Worm (Caenorhabditis elegans) whole organism, L4 larva: ENCODE measurements around the gene alkb-8.

Experiments used
- D1046.2 ChIP-seq: fragments of 200-800 bp; sonication (Bioruptor generic); IDR thresholded peaks from 2 replicates; pipeline ENCODE4 v1.3.6; 2022; ENCODE audit warnings: missing genetic modification characterization, missing compliant biosample characterization
- F10B5.3 ChIP-seq: sonication (generic microtip); optimal IDR thresholded peaks from 2 replicates; lab custom pipeline; 2016; ENCODE audit warnings: mild to moderate bottlenecking, missing genetic modification characterization, missing compliant biosample characterization
- F44E2.7 ChIP-seq: fragments of 200-800 bp; sonication (Bioruptor generic); IDR thresholded peaks from 2 replicates; pipeline ENCODE4 v2.1.2; 2022; ENCODE audit warnings: missing genetic modification characterization, missing compliant biosample characterization
- R02D3.7 ChIP-seq: fragments of 150-350 bp; sonication (generic microtip); optimal IDR thresholded peaks from 3 replicates; lab custom pipeline; 2014; ENCODE audit warnings: missing biosample characterization, missing genetic modification characterization
- Y5F2A.4 ChIP-seq: fragments of 200-800 bp; sonication (Bioruptor generic); optimal IDR thresholded peaks from 2 replicates; lab custom pipeline; 2018; ENCODE audit warnings: mild to moderate bottlenecking, missing genetic modification characterization, missing compliant biosample characterization
- ZK546.5 ChIP-seq, 2 experiments: sonication (generic microtip); optimal IDR thresholded peaks; 2 replicates each; lab custom pipeline; 2017; ENCODE audit warnings: missing biosample characterization in 2 of 2, missing genetic modification characterization in 2 of 2
- arid-1 ChIP-seq: fragments of 200-800 bp; sonication (Bioruptor generic); conservative IDR thresholded peaks from 2 replicates; pipeline ENCODE4 v1.3.6; 2022; ENCODE audit warnings: missing genetic modification reagents, missing genetic modification characterization, missing compliant biosample characterization
- ceh-20 ChIP-seq: fragments of 200-800 bp; sonication (Bioruptor generic); IDR thresholded peaks from 2 replicates; pipeline ENCODE4 v1.3.6; 2022; ENCODE audit warnings: missing genetic modification reagents, missing genetic modification characterization, missing compliant biosample characterization
- ceh-62 ChIP-seq: sonication (generic microtip); optimal IDR thresholded peaks from 2 replicates; lab custom pipeline; 2017; ENCODE audit warnings: missing biosample characterization, missing genetic modification characterization
- daf-12 ChIP-seq: fragments of 150-350 bp; optimal IDR thresholded peaks from 2 replicates; lab custom pipeline; 2014; ENCODE audit warnings: missing biosample characterization, missing genetic modification reagents, missing genetic modification characterization
- daf-16 ChIP-seq, 3 experiments: sonication (generic microtip); optimal IDR thresholded peaks; 2 replicates each; lab custom pipeline; 2016 to 2017; ENCODE audit warnings: missing genetic modification characterization in 3 of 3, missing genetic modification reagents in 3 of 3, mild to moderate bottlenecking in 2 of 3, missing compliant biosample characterization in 2 of 3, missing biosample characterization in 1 of 3, moderate library complexity in 1 of 3
- daf-19 ChIP-seq: fragments of 200-800 bp; sonication (Bioruptor generic); conservative IDR thresholded peaks from 2 replicates; pipeline ENCODE4 v1.3.6; 2022; ENCODE audit warnings: missing genetic modification characterization, missing compliant biosample characterization
- daf-8 ChIP-seq: fragments of 200-800 bp; sonication (Bioruptor generic); IDR thresholded peaks from 2 replicates; pipeline ENCODE4 v1.3.6; 2022; ENCODE audit warnings: missing genetic modification characterization, missing compliant biosample characterization
- dmd-9 ChIP-seq: fragments of 200-800 bp; sonication (Bioruptor generic); IDR thresholded peaks from 2 replicates; pipeline ENCODE4 v1.3.6; 2022; ENCODE audit warnings: missing genetic modification reagents, missing genetic modification characterization, missing compliant biosample characterization
- dpl-1 ChIP-seq: fragments of 150-350 bp; optimal IDR thresholded peaks from 2 replicates; lab custom pipeline; 2014; ENCODE audit warnings: missing biosample characterization, missing genetic modification reagents, missing genetic modification characterization
- duxl-1 ChIP-seq: sonication (generic microtip); optimal IDR thresholded peaks from 2 replicates; lab custom pipeline; 2016; ENCODE audit warnings: mild to moderate bottlenecking, missing genetic modification characterization, moderate library complexity, missing compliant biosample characterization; ENCODE audit not compliant: poor library complexity
- dve-1 ChIP-seq: sonication (generic microtip); optimal IDR thresholded peaks from 2 replicates; lab custom pipeline; 2017; ENCODE audit warnings: antibody characterized with exemption, mild to moderate bottlenecking, missing genetic modification characterization, missing compliant biosample characterization; ENCODE audit not compliant: insufficient read depth
- hlh-11 ChIP-seq: fragments of 200-800 bp; sonication (Bioruptor generic); optimal IDR thresholded peaks from 2 replicates; lab custom pipeline; 2018; ENCODE audit warnings: mild to moderate bottlenecking, missing genetic modification characterization, missing compliant biosample characterization
- hlh-30 ChIP-seq: sonication (generic microtip); optimal IDR thresholded peaks from 2 replicates; lab custom pipeline; 2017; ENCODE audit warnings: antibody characterized with exemption, mild to moderate bottlenecking, missing genetic modification characterization, missing compliant biosample characterization; ENCODE audit not compliant: insufficient read depth
- hmg-1.1 ChIP-seq: fragments of 200-800 bp; sonication (Bioruptor generic); IDR thresholded peaks from 2 replicates; pipeline ENCODE4 v1.3.6; 2022; ENCODE audit warnings: missing genetic modification reagents, missing genetic modification characterization, missing compliant biosample characterization
- lin-1 ChIP-seq: fragments of 200-800 bp; sonication (Bioruptor generic); IDR thresholded peaks from 2 replicates; pipeline ENCODE4 v1.3.6; 2022; ENCODE audit warnings: missing genetic modification reagents, missing genetic modification characterization, missing compliant biosample characterization
- lin-29 ChIP-seq: fragments of 200-800 bp; sonication (Bioruptor generic); IDR thresholded peaks from 2 replicates; pipeline ENCODE4 v1.3.6; 2022; ENCODE audit warnings: missing genetic modification reagents, missing genetic modification characterization, missing compliant biosample characterization
- lin-38 ChIP-seq: fragments of 200-800 bp; sonication (Bioruptor generic); IDR thresholded peaks from 2 replicates; pipeline ENCODE4 v1.3.6; 2022; ENCODE audit warnings: missing genetic modification reagents, missing genetic modification characterization, missing compliant biosample characterization
- lin-39 ChIP-seq: fragments of 150-350 bp; optimal IDR thresholded peaks from 2 replicates; lab custom pipeline; 2014; ENCODE audit warnings: missing biosample characterization, missing genetic modification reagents, missing genetic modification characterization
- lsy-2 ChIP-seq, 2 experiments: fragments of 150-350 bp in 1 of 2; sonication (generic microtip) in 1 of 2; optimal IDR thresholded peaks; 2 replicates each; lab custom pipeline; 2014 to 2017; ENCODE audit warnings: missing biosample characterization in 2 of 2, missing genetic modification characterization in 2 of 2
- mdl-1 ChIP-seq, 2 experiments: fragments of 150-350 bp in 1 of 2; sonication (generic microtip) in 1 of 2; optimal IDR thresholded peaks; 2 replicates each; lab custom pipeline; 2014 to 2017; ENCODE audit warnings: missing biosample characterization in 2 of 2, missing genetic modification characterization in 2 of 2
- mdt-29 ChIP-seq: fragments of 200-800 bp; sonication (Bioruptor generic); IDR thresholded peaks from 2 replicates; pipeline ENCODE4 v1.3.6; 2022; ENCODE audit warnings: missing genetic modification reagents, missing genetic modification characterization, missing compliant biosample characterization
- mep-1 ChIP-seq: fragments of 150-350 bp; sonication (generic microtip); optimal IDR thresholded peaks from 3 replicates; lab custom pipeline; 2014; ENCODE audit warnings: missing biosample characterization, missing genetic modification characterization
- mes-2 ChIP-seq: sonication (generic microtip); optimal IDR thresholded peaks from 2 replicates; lab custom pipeline; 2016; ENCODE audit warnings: missing genotype, mild to moderate bottlenecking, missing genetic modification characterization, missing compliant biosample characterization; ENCODE audit not compliant: poor library complexity, severe bottlenecking
- mxl-2 ChIP-seq: fragments of 200-800 bp; sonication (Bioruptor generic); conservative IDR thresholded peaks from 2 replicates; pipeline ENCODE4 v1.3.6; 2022; ENCODE audit warnings: missing genetic modification reagents, missing genetic modification characterization, missing compliant biosample characterization
- nhr-102 ChIP-seq: sonication (generic microtip); optimal IDR thresholded peaks from 2 replicates; lab custom pipeline; 2016; ENCODE audit warnings: mild to moderate bottlenecking, missing genetic modification characterization, moderate library complexity, missing compliant biosample characterization
- nhr-25 ChIP-seq: sonication (generic microtip); optimal IDR thresholded peaks from 2 replicates; lab custom pipeline; 2017; ENCODE audit warnings: missing genetic modification characterization, mild to moderate bottlenecking, missing compliant biosample characterization, antibody characterized with exemption, moderate library complexity, borderline replicate concordance; ENCODE audit not compliant: insufficient read depth
- nhr-28 ChIP-seq: fragments of 150-350 bp; optimal IDR thresholded peaks from 2 replicates; lab custom pipeline; 2014; ENCODE audit warnings: missing biosample characterization, missing genetic modification characterization
- nhr-42 ChIP-seq: fragments of 200-800 bp; sonication (Bioruptor generic); IDR thresholded peaks from 2 replicates; pipeline ENCODE4 v1.3.6; 2022; ENCODE audit warnings: missing genetic modification characterization, missing compliant biosample characterization
- nhr-48 ChIP-seq: sonication (generic microtip); optimal IDR thresholded peaks from 2 replicates; lab custom pipeline; 2016; ENCODE audit warnings: mild to moderate bottlenecking, missing genetic modification characterization, missing compliant biosample characterization
- nhr-77 ChIP-seq: fragments of 150-350 bp; optimal IDR thresholded peaks from 2 replicates; lab custom pipeline; 2014; ENCODE audit warnings: missing biosample characterization, missing genetic modification characterization
- saeg-2 ChIP-seq: fragments of 200-800 bp; sonication (Bioruptor generic); IDR thresholded peaks from 2 replicates; pipeline ENCODE4 v1.3.6; 2022; ENCODE audit warnings: missing genetic modification reagents, missing genetic modification characterization, missing compliant biosample characterization
- set-16 ChIP-seq: fragments of 200-800 bp; sonication (Bioruptor generic); IDR thresholded peaks from 2 replicates; pipeline ENCODE4 v1.3.6; 2022; ENCODE audit warnings: missing genetic modification reagents, missing genetic modification characterization, missing compliant biosample characterization
- skn-1 ChIP-seq: fragments of 150-350 bp; optimal IDR thresholded peaks from 2 replicates; lab custom pipeline; 2014; ENCODE audit warnings: missing biosample characterization, missing genetic modification characterization
- zag-1 ChIP-seq: fragments of 150-350 bp; optimal IDR thresholded peaks from 2 replicates; lab custom pipeline; 2014; ENCODE audit warnings: missing biosample characterization, missing genetic modification characterization
- zfp-3 ChIP-seq: fragments of 200-800 bp; sonication (Bioruptor generic); conservative IDR thresholded peaks from 2 replicates; pipeline ENCODE4 v1.3.6; 2022; ENCODE audit warnings: missing genetic modification reagents, missing genetic modification characterization, missing compliant biosample characterization

Gene alkb-8

ce11 chrIII:3704967-3705366, 4.2 kb upstream of the alkb-8 start, which contains the start of gene wdr-5.1:
wdr-5.1 (plus strand) TSS chrIII:3705285.
- TF ChIP-seq zfp-3 (GFP tag; lab: Robert Waterston, UW) = no peak
- peak; percentile 38 for TF ChIP-seq duxl-1 (tag; lab: Kevin White, UChicago)
- peak; percentile 47 for TF ChIP-seq lin-38 (GFP tag; lab: Robert Waterston, UW)
- peak; percentile 46 for TF ChIP-seq mep-1
- TF ChIP-seq hlh-30 (tag; lab: Kevin White, UChicago) = peak; percentile 16
- TF ChIP-seq ceh-20 = no peak
- TF ChIP-seq Y5F2A.4 = no peak
- no peak for TF ChIP-seq daf-12 (tag; lab: Kevin White, UChicago)
- TF ChIP-seq ZK546.5 (tag; optimal IDR thresholded peaks at IDR 0.05; lab: Kevin White, UChicago) = no peak
- peak in 1 of 2 experiments; percentile 80 for TF ChIP-seq lsy-2 (tag; optimal IDR thresholded peaks at IDR 0.05; lab: Kevin White, UChicago)
- no peak for TF ChIP-seq daf-16 (GFP tag; optimal IDR thresholded peaks at IDR 0.05; lab: Kevin White, UChicago)
- TF ChIP-seq daf-16 (tag; optimal IDR thresholded peaks at IDR 0.05; lab: Kevin White, UChicago) = peak; percentile 13
- TF ChIP-seq nhr-102 (tag; lab: Kevin White, UChicago) = no peak
- no peak for TF ChIP-seq lin-39
- no peak for TF ChIP-seq ceh-62 (tag; lab: Kevin White, UChicago)
- no peak for TF ChIP-seq hmg-1.1 (GFP tag; lab: Robert Waterston, UW)
- peak; percentile 25 for TF ChIP-seq dpl-1
- TF ChIP-seq mes-2 = peak; percentile 57
- TF ChIP-seq daf-8 (GFP tag; lab: Robert Waterston, UW) = no peak
- no peak for TF ChIP-seq F10B5.3 (tag; lab: Kevin White, UChicago)
- TF ChIP-seq nhr-48 = no peak
- peak; percentile 23 for TF ChIP-seq dve-1 (tag; lab: Kevin White, UChicago)
- TF ChIP-seq lin-29 (GFP tag; lab: Robert Waterston, UW) = no peak

DNA sequence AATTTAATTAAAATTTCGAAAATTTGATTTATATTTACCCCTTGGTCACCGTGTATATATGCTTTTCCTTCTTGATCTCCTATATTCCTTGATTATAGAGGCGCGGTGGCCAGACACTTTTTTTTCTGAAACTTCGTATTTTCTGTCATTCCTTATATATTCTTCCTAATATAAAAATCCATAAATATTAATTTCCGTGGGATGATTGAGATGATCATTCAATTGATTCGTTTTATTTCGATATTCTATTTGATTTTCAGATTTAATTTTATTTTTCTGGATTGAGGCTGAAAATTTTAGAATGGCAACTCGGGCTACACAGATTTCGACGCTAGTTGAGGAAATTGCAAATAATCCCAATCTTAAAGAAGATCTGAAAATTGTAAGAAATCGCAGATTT, 2.5 kb upstream of the alkb-8 start, which contains the start of gene dph-1:
Gene dph-1 (plus strand): TSS at position 301 of the 400 bp plus-strand sequence.
- TF ChIP-seq lin-29 (GFP tag; lab: Robert Waterston, UW) (no peak), D1046.2 (GFP tag; lab: Robert Waterston, UW) (no peak), set-16 (no peak), mdl-1 (tag; optimal IDR thresholded peaks at IDR 0.05; lab: Kevin White, UChicago) (no peak), skn-1 (tag; lab: Kevin White, UChicago) (no peak), mep-1 (no peak)

DNA sequence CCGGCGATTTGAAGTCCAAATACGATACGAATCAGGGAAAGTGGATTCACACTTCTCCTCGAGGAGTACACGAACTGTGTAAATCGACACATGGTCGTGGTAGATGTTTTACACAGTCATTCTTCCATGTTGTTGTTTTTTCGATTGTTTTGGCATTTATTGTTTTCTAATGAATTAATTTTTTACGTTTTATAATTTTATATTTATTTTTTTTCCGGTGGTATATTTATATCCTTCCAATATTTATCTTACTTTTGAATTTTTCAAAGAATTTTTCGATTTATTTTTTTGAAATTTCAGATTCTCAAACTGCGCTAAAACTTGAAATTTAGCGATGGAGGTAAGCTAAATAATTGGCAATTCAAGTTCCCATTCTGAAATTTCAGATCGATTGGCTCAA, 4.0 kb downstream of the alkb-8 start, which contains the start of gene nrde-1:
Gene nrde-1 (plus strand): TSS at position 301 of the 400 bp plus-strand sequence.
- TF ChIP-seq nhr-42 (GFP tag; lab: Robert Waterston, UW) (no peak), hlh-11 (tag; lab: Kevin White, UChicago) (no peak), nhr-77 (no peak), mdt-29 (GFP tag; lab: Robert Waterston, UW) (no peak), nhr-28 (no peak), R02D3.7 (no peak), saeg-2 (no peak), mxl-2 (no peak), nhr-48 (no peak), Y5F2A.4 (no peak), F10B5.3 (tag; lab: Kevin White, UChicago) (no peak), nhr-25 (no peak), zag-1 (tag; lab: Kevin White, UChicago) (no peak), daf-19 (no peak), lin-1 (GFP tag; lab: Robert Waterston, UW) (no peak), arid-1 (no peak), dmd-9 (GFP tag; lab: Robert Waterston, UW) (no peak), F44E2.7 (GFP tag; lab: Robert Waterston, UW) (no peak)
